Worm (Caenorhabditis elegans) whole organism, L1 larva: ENCODE measurements around the gene Y47D7A.9.

ENCODE experiments used
- C34B4.2 ChIP-seq: sonication (generic microtip); optimal IDR thresholded peaks from 2 replicates; lab custom pipeline; 2017; ENCODE audit warnings: mild to moderate bottlenecking, missing genetic modification characterization, missing compliant biosample characterization
- aha-1 ChIP-seq: fragments of 150-350 bp; optimal IDR thresholded peaks from 2 replicates; lab custom pipeline; 2014; ENCODE audit warnings: missing biosample characterization, missing genetic modification characterization
- ama-1 ChIP-seq: fragments of 150-350 bp; optimal IDR thresholded peaks from 2 replicates; lab custom pipeline; 2014
- fkh-8 ChIP-seq: sonication (generic microtip); optimal IDR thresholded peaks from 2 replicates; lab custom pipeline; 2016; ENCODE audit warnings: mild to moderate bottlenecking, missing genetic modification characterization, missing compliant biosample characterization
- grh-1 ChIP-seq: fragments of 200-800 bp; sonication (Bioruptor generic); IDR thresholded peaks from 2 replicates; pipeline ENCODE4 v1.3.6; 2022; ENCODE audit warnings: missing genetic modification reagents, missing genetic modification characterization, missing compliant biosample characterization
- lin-13 ChIP-seq: fragments of 150-350 bp; optimal IDR thresholded peaks from 2 replicates; lab custom pipeline; 2014; ENCODE audit warnings: missing biosample characterization, missing genetic modification reagents, missing genetic modification characterization
- lin-35 ChIP-seq, 2 experiments: fragments of 150-350 bp; optimal IDR thresholded peaks; 2 replicates each; lab custom pipeline; 2014; ENCODE audit warnings: missing biosample characterization in 2 of 2, missing genetic modification characterization in 2 of 2, missing genetic modification reagents in 2 of 2
- nhr-28 ChIP-seq: fragments of 150-350 bp; optimal IDR thresholded peaks from 2 replicates; lab custom pipeline; 2014; ENCODE audit warnings: missing biosample characterization, missing genetic modification characterization
- unc-62 ChIP-seq: fragments of 150-350 bp; optimal IDR thresholded peaks from 2 replicates; lab custom pipeline; 2014; ENCODE audit warnings: missing biosample characterization, missing genetic modification reagents, missing genetic modification characterization
- vab-15 ChIP-seq: sonication (generic microtip); optimal IDR thresholded peaks from 2 replicates; lab custom pipeline; 2017; ENCODE audit warnings: missing genotype, mild to moderate bottlenecking, missing genetic modification characterization, missing compliant biosample characterization
- ztf-11 ChIP-seq, 2 experiments: sonication (generic microtip); optimal IDR thresholded peaks; 2 replicates each; lab custom pipeline; 2016 to 2017; ENCODE audit warnings: missing genetic modification characterization in 2 of 2, missing biosample characterization in 1 of 2, missing compliant biosample characterization in 1 of 2

- TF ChIP-seq grh-1 (GFP tag; lab: Robert Waterston, UW), result no peak
- no peak for TF ChIP-seq vab-15
- no peak for TF ChIP-seq ama-1 (lab: Kevin White, UChicago)
- no peak for TF ChIP-seq C34B4.2 (tag; lab: Kevin White, UChicago)
- TF ChIP-seq ztf-11 (tag; optimal IDR thresholded peaks at IDR 0.05; lab: Kevin White, UChicago), result no peak
- TF ChIP-seq nhr-28, result no peak
- TF ChIP-seq lin-13 (GFP tag; lab: Kevin White, UChicago), result no peak
- TF ChIP-seq unc-62 (GFP tag; lab: Kevin White, UChicago), result no peak
- no peak for TF ChIP-seq aha-1
- no peak for TF ChIP-seq lin-35 (GFP tag; optimal IDR thresholded peaks at IDR 0.05; lab: Kevin White, UChicago)
- TF ChIP-seq fkh-8, result no peak
Measured at ce11 chrV:4382298-4382697, 41.5 kb downstream of the Y47D7A.9 start, which contains the start of gene F13A2.1.
